Comparison of ENCODE assay signal across 1 fruit fly cellular context in genomic region chr3R:9496748-9497147, dm6.
TF ChIP-seq lines count a peak whose summit lies in the region.

No protein-coding gene starts in this region.

TF ChIP-seq in whole organism, embryonic, 481 proteins besides CTCF, POLR2A, EP300 and RAD21 (continued from another document and continues in another):
- TF ChIP-seq CG8924 (tag; optimal IDR thresholded peaks at IDR 0.05; lab: Kevin White, UChicago) = no peak
- no peak for TF ChIP-seq MTF-1 (GFP tag; optimal IDR thresholded peaks at IDR 0.05; lab: Kevin White, UChicago; ENCODE audit: borderline replicate concordance)
- TF ChIP-seq CG7745 (tag; optimal IDR thresholded peaks at IDR 0.05; lab: Kevin White, UChicago) = no peak
- TF ChIP-seq Taf1 (GFP tag; IDR thresholded peaks at IDR 0.05; lab: Robert Waterston, UW) = no peak; the same call in 1 of the 2 replicates
- TF ChIP-seq ewg (GFP tag; optimal IDR thresholded peaks at IDR 0.05; lab: Kevin White, UChicago) = peak; percentile 51
- TF ChIP-seq klu (GFP tag; IDR thresholded peaks at IDR 0.05; lab: Robert Waterston, UW) = peak; percentile 37; the same call in 1 of the 2 replicates
- TF ChIP-seq D19B (GFP tag; optimal IDR thresholded peaks at IDR 0.05; lab: Kevin White, UChicago) = peak; percentile 12
- TF ChIP-seq CG11093 (GFP tag; IDR thresholded peaks at IDR 0.05; lab: Robert Waterston, UW) = no peak
- no peak for TF ChIP-seq Poxn (GFP tag; IDR thresholded peaks at IDR 0.05; lab: Robert Waterston, UW)
- peak; percentile 58 for TF ChIP-seq CG1602 (GFP tag; optimal IDR thresholded peaks at IDR 0.05; lab: Kevin White, UChicago)
- peak; percentile 75 for TF ChIP-seq Fer1 (GFP tag; optimal IDR thresholded peaks at IDR 0.05; lab: Kevin White, UChicago)
- TF ChIP-seq dm (GFP tag; optimal IDR thresholded peaks at IDR 0.05; lab: Kevin White, UChicago) = peak; percentile 75
- TF ChIP-seq repo (GFP tag; optimal IDR thresholded peaks at IDR 0.05; lab: Kevin White, UChicago) = peak; percentile 38
- peak; percentile 81 for TF ChIP-seq CG13287 (GFP tag; IDR thresholded peaks at IDR 0.05; lab: Robert Waterston, UW; ENCODE audit: partially characterized antibody)
- peak; percentile 30; the same call in 1 of the 3 replicates for TF ChIP-seq croc (GFP tag; conservative IDR thresholded peaks at IDR 0.05; lab: Robert Waterston, UW)
- TF ChIP-seq Nf-YB (GFP tag; optimal IDR thresholded peaks at IDR 0.05; lab: Kevin White, UChicago) = peak; percentile 30
- TF ChIP-seq CG6813 (GFP tag; optimal IDR thresholded peaks at IDR 0.05; lab: Kevin White, UChicago) = no peak
- TF ChIP-seq Adf1 (GFP tag; IDR thresholded peaks at IDR 0.05; lab: Robert Waterston, UW) = no peak; the same call in 1 of the 2 replicates
- peak; percentile 76 for TF ChIP-seq twi (tag; optimal IDR thresholded peaks at IDR 0.05; lab: Kevin White, UChicago)
- peak; percentile 78 for TF ChIP-seq CG12155 (GFP tag; optimal IDR thresholded peaks at IDR 0.05; lab: Kevin White, UChicago)
- TF ChIP-seq lbe (GFP tag; optimal IDR thresholded peaks at IDR 0.05; lab: Kevin White, UChicago) = peak; percentile 67
- TF ChIP-seq Jarid2 (GFP tag; optimal IDR thresholded peaks at IDR 0.05; lab: Kevin White, UChicago) = no peak
- peak; percentile 91 for TF ChIP-seq CG15514 (GFP tag; optimal IDR thresholded peaks at IDR 0.05; lab: Kevin White, UChicago)
- TF ChIP-seq gce (GFP tag; IDR thresholded peaks at IDR 0.05; lab: Robert Waterston, UW) = no peak
- TF ChIP-seq CG33213 (GFP tag; optimal IDR thresholded peaks at IDR 0.05; lab: Kevin White, UChicago) = peak; percentile 90
- TF ChIP-seq chinmo (GFP tag; IDR thresholded peaks at IDR 0.05; lab: Robert Waterston, UW; ENCODE audit: partially characterized antibody) = peak; percentile 54; the same call in 2 of the 4 replicates
- no peak for TF ChIP-seq lov (optimal IDR thresholded peaks at IDR 0.05; lab: Kevin White, UChicago)
- TF ChIP-seq lov (GFP tag; IDR thresholded peaks at IDR 0.05; lab: Robert Waterston, UW) = peak; percentile 31; the same call in 1 of the 3 replicates
- TF ChIP-seq CG6654 (GFP tag; optimal IDR thresholded peaks at IDR 0.05; lab: Kevin White, UChicago) = no peak
- no peak; the same call in 1 of the 2 replicates for TF ChIP-seq ranshi (GFP tag; IDR thresholded peaks at IDR 0.05; lab: Robert Waterston, UW)
- TF ChIP-seq CG12391 (tag; optimal IDR thresholded peaks at IDR 0.05; lab: Kevin White, UChicago) = peak; percentile 67
- TF ChIP-seq Doc3 (GFP tag; IDR thresholded peaks at IDR 0.05; lab: Robert Waterston, UW; ENCODE audit: partially characterized antibody) = no peak
- TF ChIP-seq CG30403 (GFP tag; optimal IDR thresholded peaks at IDR 0.05; lab: Kevin White, UChicago) = peak; percentile 80
- TF ChIP-seq crc (GFP tag; optimal IDR thresholded peaks at IDR 0.05; lab: Kevin White, UChicago) = peak; percentile 68
- TF ChIP-seq CG17829 (tag; optimal IDR thresholded peaks at IDR 0.05; lab: Kevin White, UChicago) = peak; percentile 80
- no peak for TF ChIP-seq CG5953 (GFP tag; IDR thresholded peaks at IDR 0.05; lab: Robert Waterston, UW)
- TF ChIP-seq NfI (GFP tag; optimal IDR thresholded peaks at IDR 0.05; lab: Kevin White, UChicago) = peak; percentile 87
- TF ChIP-seq CG6272 (GFP tag; IDR thresholded peaks at IDR 0.05; lab: Robert Waterston, UW) = peak; percentile 70
- peak; percentile 71 for TF ChIP-seq ems (GFP tag; optimal IDR thresholded peaks at IDR 0.05; lab: Kevin White, UChicago)
- TF ChIP-seq sens (GFP tag; lab: Kevin White, UChicago) = peak; percentile 93
- TF ChIP-seq Hey (tag; optimal IDR thresholded peaks at IDR 0.05; lab: Kevin White, UChicago) = peak; percentile 13
- peak; percentile 36 for TF ChIP-seq Vsx1 (GFP tag; optimal IDR thresholded peaks at IDR 0.05; lab: Kevin White, UChicago)
- no peak for TF ChIP-seq dan (GFP tag; IDR thresholded peaks at IDR 0.05; lab: Robert Waterston, UW)
- no peak for TF ChIP-seq Tbp (GFP tag; optimal IDR thresholded peaks at IDR 0.05; lab: Kevin White, UChicago)
- TF ChIP-seq CG31441 (GFP tag; IDR thresholded peaks at IDR 0.05; lab: Robert Waterston, UW) = peak; percentile 55; the same call in 1 of the 2 replicates
- TF ChIP-seq so (GFP tag; IDR thresholded peaks at IDR 0.05; lab: Robert Waterston, UW) = no peak; the same call in 2 of the 3 replicates
- peak; percentile 63 for TF ChIP-seq CG13424 (tag; optimal IDR thresholded peaks at IDR 0.05; lab: Kevin White, UChicago)
- TF ChIP-seq Fer3 (tag; optimal IDR thresholded peaks at IDR 0.05; lab: Kevin White, UChicago) = peak; percentile 60
- peak in 1 of 2 experiments; percentile 70 for TF ChIP-seq insv (GFP tag; optimal IDR thresholded peaks at IDR 0.05; lab: Kevin White, UChicago)
- peak; percentile 40 for TF ChIP-seq exex (tag; optimal IDR thresholded peaks at IDR 0.05; lab: Kevin White, UChicago)
- peak; percentile 27 for TF ChIP-seq gcm (GFP tag; optimal IDR thresholded peaks at IDR 0.05; lab: Kevin White, UChicago)
- TF ChIP-seq CG11456 (GFP tag; IDR thresholded peaks at IDR 0.05; lab: Robert Waterston, UW) = peak; percentile 89
- TF ChIP-seq zen (tag; optimal IDR thresholded peaks at IDR 0.05; lab: Kevin White, UChicago) = peak; percentile 64
- peak; percentile 62 for TF ChIP-seq CG16813 (GFP tag; IDR thresholded peaks at IDR 0.05; lab: Robert Waterston, UW; ENCODE audit: partially characterized antibody)
- no peak for TF ChIP-seq CG1024 (GFP tag; IDR thresholded peaks at IDR 0.05; lab: Robert Waterston, UW)
- peak; percentile 60; the same call in 1 of the 2 replicates for TF ChIP-seq bbx (GFP tag; IDR thresholded peaks at IDR 0.05; lab: Robert Waterston, UW; ENCODE audit: partially characterized antibody)
- TF ChIP-seq danr (GFP tag; IDR thresholded peaks at IDR 0.05; lab: Robert Waterston, UW) = 0 out of 2 replicates have a peak, but pooled peaks have one; percentile 30
- no peak for TF ChIP-seq nau (GFP tag; optimal IDR thresholded peaks at IDR 0.05; lab: Kevin White, UChicago)
- peak; percentile 62 for TF ChIP-seq CG7839 (tag; optimal IDR thresholded peaks at IDR 0.05; lab: Kevin White, UChicago)
- peak; percentile 95 for TF ChIP-seq gro (GFP tag; optimal IDR thresholded peaks at IDR 0.05; lab: Kevin White, UChicago)
- peak; percentile 58 for TF ChIP-seq pb (GFP tag; optimal IDR thresholded peaks at IDR 0.05; lab: Kevin White, UChicago)
- no peak for TF ChIP-seq CG3726 (GFP tag; IDR thresholded peaks at IDR 0.05; lab: Robert Waterston, UW)
- TF ChIP-seq CG8944 (GFP tag; optimal IDR thresholded peaks at IDR 0.05; lab: Kevin White, UChicago) = peak; percentile 80
- peak; percentile 39 for TF ChIP-seq Neu2 (GFP tag; optimal IDR thresholded peaks at IDR 0.05; lab: Kevin White, UChicago; ENCODE audit: borderline replicate concordance)
- TF ChIP-seq HLH4C (GFP tag; IDR thresholded peaks at IDR 0.05; lab: Robert Waterston, UW; ENCODE audit: partially characterized antibody) = peak; percentile 80
- no peak for TF ChIP-seq sens-2 (GFP tag; IDR thresholded peaks at IDR 0.05; lab: Robert Waterston, UW)
- TF ChIP-seq org-1 (GFP tag; optimal IDR thresholded peaks at IDR 0.05; lab: Kevin White, UChicago) = peak; percentile 15
- no peak for TF ChIP-seq CG4617 (GFP tag; optimal IDR thresholded peaks at IDR 0.05; lab: Kevin White, UChicago; ENCODE audit: borderline replicate concordance)
- 0 out of 3 replicates have a peak, but pooled peaks have one; percentile 31 for TF ChIP-seq Mrtf (GFP tag; IDR thresholded peaks at IDR 0.05; lab: Robert Waterston, UW)
- peak; percentile 91 for TF ChIP-seq Lhr (GFP tag; optimal IDR thresholded peaks at IDR 0.05; lab: Kevin White, UChicago)
- no peak for TF ChIP-seq CG18764 (GFP tag; optimal IDR thresholded peaks at IDR 0.05; lab: Kevin White, UChicago)
- TF ChIP-seq CG9727 (GFP tag; optimal IDR thresholded peaks at IDR 0.05; lab: Kevin White, UChicago) = peak; percentile 32
- peak; percentile 38 for TF ChIP-seq CG7928 (GFP tag; optimal IDR thresholded peaks at IDR 0.05; lab: Kevin White, UChicago)
- no peak for TF ChIP-seq CG6683 (GFP tag; optimal IDR thresholded peaks at IDR 0.05; lab: Kevin White, UChicago)
- TF ChIP-seq Bgb (GFP tag; IDR thresholded peaks at IDR 0.05; lab: Robert Waterston, UW; ENCODE audit: partially characterized antibody) = peak; percentile 85
- TF ChIP-seq cg (GFP tag; optimal IDR thresholded peaks at IDR 0.05; lab: Kevin White, UChicago) = no peak
- peak; percentile 78 for TF ChIP-seq Dip3 (GFP tag; optimal IDR thresholded peaks at IDR 0.05; lab: Kevin White, UChicago)
- no peak for TF ChIP-seq CG2202 (tag; optimal IDR thresholded peaks at IDR 0.05; lab: Kevin White, UChicago)
- no peak for TF ChIP-seq odd (GFP tag; optimal IDR thresholded peaks at IDR 0.05; lab: Kevin White, UChicago)
- TF ChIP-seq CG14050 (GFP tag; IDR thresholded peaks at IDR 0.05; lab: Robert Waterston, UW) = no peak
- TF ChIP-seq CG4360 (GFP tag; IDR thresholded peaks at IDR 0.05; lab: Robert Waterston, UW) = no peak
- peak; percentile 80 for TF ChIP-seq stwl (tag; optimal IDR thresholded peaks at IDR 0.05; lab: Kevin White, UChicago)
- peak; percentile 83 for TF ChIP-seq Antp (GFP tag; optimal IDR thresholded peaks at IDR 0.05; lab: Kevin White, UChicago)
- peak; percentile 48 for TF ChIP-seq CG15269 (tag; optimal IDR thresholded peaks at IDR 0.05; lab: Kevin White, UChicago)
- TF ChIP-seq CG2712 (tag; optimal IDR thresholded peaks at IDR 0.05; lab: Kevin White, UChicago) = peak; percentile 69
- TF ChIP-seq CG7987 (GFP tag; optimal IDR thresholded peaks at IDR 0.05; lab: Kevin White, UChicago) = peak; percentile 59
- TF ChIP-seq crp (GFP tag; optimal IDR thresholded peaks at IDR 0.05; lab: Kevin White, UChicago) = peak in 1 of 2 experiments; percentile 3
- peak; percentile 75 for TF ChIP-seq CG17912 (GFP tag; optimal IDR thresholded peaks at IDR 0.05; lab: Kevin White, UChicago)
- peak; percentile 5 for TF ChIP-seq Hmx (GFP tag; optimal IDR thresholded peaks at IDR 0.05; lab: Kevin White, UChicago)
- peak; percentile 89 for TF ChIP-seq luna (GFP tag; optimal IDR thresholded peaks at IDR 0.05; lab: Kevin White, UChicago)
- TF ChIP-seq zfh2 (GFP tag; optimal IDR thresholded peaks at IDR 0.05; lab: Kevin White, UChicago) = peak; percentile 91
- peak; percentile 55; the same call in 1 of the 2 replicates for TF ChIP-seq HLH3B (GFP tag; IDR thresholded peaks at IDR 0.05; lab: Robert Waterston, UW)
- TF ChIP-seq CG7372 (GFP tag; IDR thresholded peaks at IDR 0.05; lab: Robert Waterston, UW) = 0 out of 2 replicates have a peak, but pooled peaks have one; percentile 35
- TF ChIP-seq gt (GFP tag; IDR thresholded peaks at IDR 0.05; lab: Robert Waterston, UW) = no peak
- no peak for TF ChIP-seq Doc2 (GFP tag; IDR thresholded peaks at IDR 0.05; lab: Robert Waterston, UW)
- no peak for TF ChIP-seq btn (GFP tag; optimal IDR thresholded peaks at IDR 0.05; lab: Kevin White, UChicago)
- TF ChIP-seq al (GFP tag; IDR thresholded peaks at IDR 0.05; lab: Robert Waterston, UW) = peak; percentile 67
- no peak for TF ChIP-seq hb (GFP tag; IDR thresholded peaks at IDR 0.05; lab: Robert Waterston, UW; ENCODE audit: partially characterized antibody)
- peak; percentile 44 for TF ChIP-seq jing (GFP tag; optimal IDR thresholded peaks at IDR 0.05; lab: Kevin White, UChicago)
- no peak for TF ChIP-seq ac (GFP tag; optimal IDR thresholded peaks at IDR 0.05; lab: Kevin White, UChicago)
- no peak for TF ChIP-seq CG15011 (GFP tag; optimal IDR thresholded peaks at IDR 0.05; lab: Kevin White, UChicago)
- TF ChIP-seq Lpt (GFP tag; optimal IDR thresholded peaks at IDR 0.05; lab: Kevin White, UChicago) = no peak
- no peak for TF ChIP-seq ATbp (GFP tag; optimal IDR thresholded peaks at IDR 0.05; lab: Kevin White, UChicago)
- TF ChIP-seq HmgD (GFP tag; optimal IDR thresholded peaks at IDR 0.05; lab: Kevin White, UChicago) = peak; percentile 81
- TF ChIP-seq Spps (tag; optimal IDR thresholded peaks at IDR 0.05; lab: Kevin White, UChicago) = no peak
- peak; percentile 62 for TF ChIP-seq CG10147 (GFP tag; optimal IDR thresholded peaks at IDR 0.05; lab: Kevin White, UChicago)
- no peak for TF ChIP-seq eve (GFP tag; optimal IDR thresholded peaks at IDR 0.05; lab: Kevin White, UChicago)
- TF ChIP-seq Optix (GFP tag; IDR thresholded peaks at IDR 0.05; lab: Robert Waterston, UW) = no peak
- TF ChIP-seq CG7271 (tag; optimal IDR thresholded peaks at IDR 0.05; lab: Kevin White, UChicago) = no peak
- peak; percentile 19 for TF ChIP-seq wek (GFP tag; optimal IDR thresholded peaks at IDR 0.05; lab: Kevin White, UChicago)
- no peak for TF ChIP-seq stc (GFP tag; IDR thresholded peaks at IDR 0.05; lab: Robert Waterston, UW)
- TF ChIP-seq corto (GFP tag; optimal IDR thresholded peaks at IDR 0.05; lab: Kevin White, UChicago) = no peak
- peak; percentile 36; the same call in 1 of the 3 replicates for TF ChIP-seq CG34224 (GFP tag; IDR thresholded peaks at IDR 0.05; lab: Robert Waterston, UW; ENCODE audit: partially characterized antibody)
- peak; percentile 74 for TF ChIP-seq pnt (GFP tag; optimal IDR thresholded peaks at IDR 0.05; lab: Kevin White, UChicago)
- TF ChIP-seq YL-1 (GFP tag; optimal IDR thresholded peaks at IDR 0.05; lab: Kevin White, UChicago) = peak; percentile 34
- TF ChIP-seq CG18476 (GFP tag; optimal IDR thresholded peaks at IDR 0.05; lab: Kevin White, UChicago) = no peak
- no peak for TF ChIP-seq CG1529 (GFP tag; optimal IDR thresholded peaks at IDR 0.05; lab: Kevin White, UChicago)
- TF ChIP-seq rib (GFP tag; IDR thresholded peaks at IDR 0.05; lab: Robert Waterston, UW) = peak; percentile 72
- TF ChIP-seq dimm (GFP tag; IDR thresholded peaks at IDR 0.05; lab: Robert Waterston, UW) = no peak
- TF ChIP-seq bowl (GFP tag; IDR thresholded peaks at IDR 0.05; lab: Robert Waterston, UW) = no peak
- TF ChIP-seq CG11398 (GFP tag; optimal IDR thresholded peaks at IDR 0.05; lab: Kevin White, UChicago) = peak; percentile 58
- TF ChIP-seq otp (GFP tag; IDR thresholded peaks at IDR 0.05; lab: Robert Waterston, UW) = no peak
- no peak for TF ChIP-seq abd-A (tag; optimal IDR thresholded peaks at IDR 0.05; lab: Kevin White, UChicago)
- TF ChIP-seq tna (GFP tag; IDR thresholded peaks at IDR 0.05; lab: Robert Waterston, UW; ENCODE audit: partially characterized antibody) = peak; percentile 74
- no peak; the same call in 1 of the 2 replicates for TF ChIP-seq ham (GFP tag; IDR thresholded peaks at IDR 0.05; lab: Robert Waterston, UW)
- TF ChIP-seq onecut (GFP tag; IDR thresholded peaks at IDR 0.05; lab: Robert Waterston, UW) = no peak
- no peak for TF ChIP-seq GATAe (GFP tag; conservative IDR thresholded peaks at IDR 0.05; lab: Robert Waterston, UW)
- TF ChIP-seq slbo (GFP tag; IDR thresholded peaks at IDR 0.05; lab: Robert Waterston, UW) = peak; percentile 92
- peak; percentile 55 for TF ChIP-seq CG16815 (GFP tag; optimal IDR thresholded peaks at IDR 0.05; lab: Kevin White, UChicago)
- TF ChIP-seq CG18262 (tag; optimal IDR thresholded peaks at IDR 0.05; lab: Kevin White, UChicago) = peak; percentile 38
